Worm (Caenorhabditis elegans): ENCODE results near the gene col-158.
A peak's percentile ranks its signal among the peaks of the same experiment; 100 is the strongest.

Gene col-158

ce11 chrV:11844828-11845227 lies 15.4 kb downstream of the col-158 start (continued):
- no peak for TF ChIP-seq ceh-22 (tag; optimal IDR thresholded peaks at IDR 0.05)
- no peak for TF ChIP-seq ceh-45 (GFP tag; IDR thresholded peaks at IDR 0.05)
- TF ChIP-seq ceh-6 (GFP tag; optimal IDR thresholded peaks at IDR 0.05): no peak
- no peak for TF ChIP-seq ceh-9 (tag; optimal IDR thresholded peaks at IDR 0.05)
- no peak for TF ChIP-seq pros-1 (tag; optimal IDR thresholded peaks at IDR 0.05)
- TF ChIP-seq pqm-1 (tag; optimal IDR thresholded peaks at IDR 0.05): peak; percentile 5
- peak; percentile 31 for TF ChIP-seq ceh-14 (tag; optimal IDR thresholded peaks at IDR 0.05)
- no peak for TF ChIP-seq hlh-15 (tag; optimal IDR thresholded peaks at IDR 0.05)
- no peak for TF ChIP-seq hlh-6 (tag; optimal IDR thresholded peaks at IDR 0.05)
- peak; percentile 13 for TF ChIP-seq nhr-232 (tag; optimal IDR thresholded peaks at IDR 0.05)
- TF ChIP-seq Y22D7AL.16 (tag; optimal IDR thresholded peaks at IDR 0.05): no peak
- peak; percentile 41 for TF ChIP-seq nfya-1 (tag; optimal IDR thresholded peaks at IDR 0.05)
- TF ChIP-seq ztf-16 (tag; optimal IDR thresholded peaks at IDR 0.05): peak; percentile 59
- peak; percentile 13 for TF ChIP-seq rnt-1 (tag; optimal IDR thresholded peaks at IDR 0.05)
- TF ChIP-seq ceh-2 (tag; optimal IDR thresholded peaks at IDR 0.05): peak; percentile 65
- TF ChIP-seq dmd-4 (tag; optimal IDR thresholded peaks at IDR 0.05; ENCODE audit: borderline replicate concordance): no peak
- no peak for TF ChIP-seq lin-11 (tag; optimal IDR thresholded peaks at IDR 0.05)
- TF ChIP-seq hlh-13 (GFP tag; optimal IDR thresholded peaks at IDR 0.05): no peak
- TF ChIP-seq unc-86 (tag; optimal IDR thresholded peaks at IDR 0.05): no peak
- TF ChIP-seq unc-42 (tag; optimal IDR thresholded peaks at IDR 0.05): peak; percentile 90
- TF ChIP-seq sox-4 (tag; optimal IDR thresholded peaks at IDR 0.05): no peak
- TF ChIP-seq T23F11.4 (GFP tag; optimal IDR thresholded peaks at IDR 0.05): no peak
- TF ChIP-seq pat-9 (tag; optimal IDR thresholded peaks at IDR 0.05): no peak
- TF ChIP-seq zip-5 (tag; optimal IDR thresholded peaks at IDR 0.05): no peak
- no peak for TF ChIP-seq tbx-7 (tag; optimal IDR thresholded peaks at IDR 0.05)
- TF ChIP-seq F13H6.1 (tag; optimal IDR thresholded peaks at IDR 0.05): no peak
- TF ChIP-seq ceh-34 (tag; optimal IDR thresholded peaks at IDR 0.05): peak; percentile 58
- TF ChIP-seq ttx-3 (tag; optimal IDR thresholded peaks at IDR 0.05): no peak
- TF ChIP-seq sdc-2 (tag; optimal IDR thresholded peaks at IDR 0.05): peak; percentile 45
- no peak for TF ChIP-seq hlh-30 (tag; optimal IDR thresholded peaks at IDR 0.05; ENCODE audit: insufficient read depth)
- peak; percentile 40 for TF ChIP-seq eyg-1 (tag; optimal IDR thresholded peaks at IDR 0.05)
- TF ChIP-seq fax-1 (tag; optimal IDR thresholded peaks at IDR 0.05): no peak
- peak; percentile 30 for TF ChIP-seq dve-1 (tag; optimal IDR thresholded peaks at IDR 0.05)
- peak; percentile 64 for TF ChIP-seq syd-9 (tag; optimal IDR thresholded peaks at IDR 0.05)
- TF ChIP-seq elt-4 (tag; optimal IDR thresholded peaks at IDR 0.05): no peak
- no peak for TF ChIP-seq pag-3 (tag; optimal IDR thresholded peaks at IDR 0.05; ENCODE audit: borderline replicate concordance)
- peak; percentile 31 for TF ChIP-seq ceh-18 (tag; optimal IDR thresholded peaks at IDR 0.05)
- no peak for TF ChIP-seq pha-4 (tag; optimal IDR thresholded peaks at IDR 0.05)
- TF ChIP-seq che-1 (tag; optimal IDR thresholded peaks at IDR 0.05): no peak
- no peak for TF ChIP-seq unc-3 (GFP tag; conservative IDR thresholded peaks at IDR 0.05)
- TF ChIP-seq unc-3 (tag; optimal IDR thresholded peaks at IDR 0.05): peak; percentile 3
- no peak for TF ChIP-seq sox-2 (GFP tag; IDR thresholded peaks at IDR 0.05)
- TF ChIP-seq K09A11.1 (tag; optimal IDR thresholded peaks at IDR 0.05; ENCODE audit: insufficient read depth): no peak
- no peak for TF ChIP-seq odd-2 (tag; optimal IDR thresholded peaks at IDR 0.05)
- no peak for TF ChIP-seq mec-3 (tag; optimal IDR thresholded peaks at IDR 0.05; ENCODE audit: borderline replicate concordance)

Data from whole organism, late embryonic.